Fruit fly (Drosophila melanogaster): ENCODE results near the gene brk.

Gene brk

DNA sequence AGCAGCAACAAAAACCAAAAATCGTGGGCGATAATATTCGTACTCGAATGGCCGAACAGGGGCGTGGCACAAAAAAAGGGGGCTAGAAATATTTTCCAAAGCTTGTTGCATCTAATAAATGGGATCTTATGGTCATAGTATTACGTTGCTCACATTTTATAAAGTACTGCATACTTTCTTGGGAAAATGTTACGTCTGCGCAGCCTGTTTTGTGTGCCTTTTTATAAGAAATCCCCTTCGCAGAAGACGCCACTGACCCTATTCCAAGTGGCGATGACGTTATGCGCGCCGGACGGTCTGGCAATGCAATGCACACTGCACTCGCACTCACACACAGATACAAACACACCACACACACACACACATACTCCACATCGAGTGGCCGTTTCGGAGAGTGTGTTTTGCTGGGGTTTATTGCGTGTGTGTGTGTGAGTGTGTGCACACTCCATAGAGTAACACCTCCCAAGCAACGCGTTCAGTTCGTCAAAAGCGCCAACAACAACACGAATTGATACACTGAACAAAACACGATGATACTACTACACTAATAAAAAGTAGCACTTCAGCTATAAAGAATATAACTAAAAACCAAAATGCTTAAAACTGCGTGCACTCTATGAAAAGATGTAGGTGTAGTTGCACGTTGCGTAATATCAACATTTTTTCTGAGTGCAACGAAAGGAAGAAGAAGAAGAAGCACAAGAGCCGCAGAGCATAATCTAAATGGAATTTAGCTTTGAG is 14.4 kb upstream of the brk start (continued):
- TF ChIP-seq YL-1 (GFP tag; optimal IDR thresholded peaks at IDR 0.05) (peak; percentile 6), gfzf (GFP tag; optimal IDR thresholded peaks at IDR 0.05) (no peak), Trl (optimal IDR thresholded peaks at IDR 0.05) (no peak), Trl (GFP tag; optimal IDR thresholded peaks at IDR 0.05) (peak; percentile 73), CG15601 (tag; optimal IDR thresholded peaks at IDR 0.05) (peak; percentile 82), hkb (optimal IDR thresholded peaks at IDR 0.05) (no peak), hkb (GFP tag; IDR thresholded peaks at IDR 0.05) (peak; percentile 76), CG12391 (tag; optimal IDR thresholded peaks at IDR 0.05) (peak; percentile 76), rib (GFP tag; IDR thresholded peaks at IDR 0.05) (no peak), sob (GFP tag; IDR thresholded peaks at IDR 0.05) (peak; percentile 74), Deaf1 (tag; optimal IDR thresholded peaks at IDR 0.05) (peak; percentile 26), BtbVII (GFP tag; optimal IDR thresholded peaks at IDR 0.05) (no peak), insv (GFP tag; optimal IDR thresholded peaks at IDR 0.05) (peak in 1 of 2 experiments; percentile 8), CG2889 (GFP tag; IDR thresholded peaks at IDR 0.05) (peak; percentile 36; the same call in 1 of the 3 replicates), Hr78 (GFP tag; optimal IDR thresholded peaks at IDR 0.05) (peak in 1 of 2 experiments; percentile 54), CG33213 (GFP tag; optimal IDR thresholded peaks at IDR 0.05) (peak; percentile 80), hb (GFP tag; IDR thresholded peaks at IDR 0.05; ENCODE audit: partially characterized antibody) (no peak), pita (GFP tag; optimal IDR thresholded peaks at IDR 0.05) (no peak), CG32772 (GFP tag; IDR thresholded peaks at IDR 0.05) (peak; percentile 88), CG32532 (GFP tag; IDR thresholded peaks at IDR 0.05) (no peak), ewg (GFP tag; optimal IDR thresholded peaks at IDR 0.05) (peak; percentile 75), dm (GFP tag; optimal IDR thresholded peaks at IDR 0.05) (peak; percentile 48), CG7271 (tag; optimal IDR thresholded peaks at IDR 0.05) (peak; percentile 55), Opbp (GFP tag; IDR thresholded peaks at IDR 0.05; ENCODE audit: partially characterized antibody) (no peak), Ets65A (GFP tag) (peak; percentile 98), Med (GFP tag) (peak; percentile 95), Dll (GFP tag; IDR thresholded peaks at IDR 0.05; ENCODE audit: partially characterized antibody) (no peak), CG13775 (GFP tag; optimal IDR thresholded peaks at IDR 0.05) (peak; percentile 59), caup (GFP tag; optimal IDR thresholded peaks at IDR 0.05; ENCODE audit: severe bottlenecking) (peak; percentile 23), ato (GFP tag; IDR thresholded peaks at IDR 0.05; ENCODE audit: partially characterized antibody) (no peak), lmd (GFP tag; IDR thresholded peaks at IDR 0.05) (peak; percentile 89), CG2875 (GFP tag; optimal IDR thresholded peaks at IDR 0.05) (peak; percentile 75), CG4730 (GFP tag; IDR thresholded peaks at IDR 0.05) (peak; percentile 78), CG31441 (GFP tag; IDR thresholded peaks at IDR 0.05) (peak; percentile 86), pros (GFP tag; optimal IDR thresholded peaks at IDR 0.05) (peak; percentile 47), exex (tag; optimal IDR thresholded peaks at IDR 0.05) (no peak), CG18476 (GFP tag; optimal IDR thresholded peaks at IDR 0.05) (peak; percentile 48), zen2 (GFP tag; IDR thresholded peaks at IDR 0.05; ENCODE audit: partially characterized antibody) (no peak), so (GFP tag; IDR thresholded peaks at IDR 0.05) (peak; percentile 64; the same call in 1 of the 3 replicates), CG16779 (GFP tag; IDR thresholded peaks at IDR 0.05) (0 out of 2 replicates have a peak, but pooled peaks have one; percentile 33), CG2712 (tag; optimal IDR thresholded peaks at IDR 0.05) (peak; percentile 87), Side (GFP tag; optimal IDR thresholded peaks at IDR 0.05) (peak; percentile 75), salm (tag; optimal IDR thresholded peaks at IDR 0.05) (peak; percentile 75), CG7357 (GFP tag; IDR thresholded peaks at IDR 0.05) (peak; percentile 72), gem (tag; optimal IDR thresholded peaks at IDR 0.05) (peak; percentile 92), cg (GFP tag; optimal IDR thresholded peaks at IDR 0.05) (peak; percentile 70), CG4360 (GFP tag; IDR thresholded peaks at IDR 0.05) (peak; percentile 75), Gug (GFP tag; IDR thresholded peaks at IDR 0.05) (peak; percentile 90), bsh (GFP tag; optimal IDR thresholded peaks at IDR 0.05) (peak; percentile 66 to 95)
